Worm (Caenorhabditis elegans) whole organism, midembryonic: ENCODE results near the gene W08F4.10.

ENCODE experiments used
- T22C8.4 ChIP-seq: fragments of 200-800 bp; sonication (Bioruptor generic); IDR thresholded peaks from 2 replicates; pipeline ENCODE4 v1.3.6; 2022; ENCODE audit warnings: missing genetic modification characterization, missing compliant biosample characterization
- cog-1 ChIP-seq: sonication (generic microtip); optimal IDR thresholded peaks from 2 replicates; lab custom pipeline; 2016; ENCODE audit warnings: missing genetic modification characterization, missing compliant biosample characterization
- flt-1 ChIP-seq: fragments of 200-800 bp; sonication (Bioruptor generic); IDR thresholded peaks from 2 replicates; pipeline ENCODE4 v1.3.6; 2022; ENCODE audit warnings: missing genetic modification characterization, missing compliant biosample characterization
- klf-2 ChIP-seq: fragments of 200-800 bp; sonication (Bioruptor generic); conservative IDR thresholded peaks from 2 replicates; pipeline ENCODE4 v1.3.6; 2022; ENCODE audit warnings: missing genetic modification reagents, missing genetic modification characterization, missing compliant biosample characterization
- med-1 ChIP-seq: sonication (generic microtip); optimal IDR thresholded peaks from 2 replicates; lab custom pipeline; 2017; ENCODE audit warnings: missing genetic modification characterization, mild to moderate bottlenecking, missing compliant biosample characterization, antibody characterized with exemption, missing genetic modification reagents; ENCODE audit not compliant: insufficient read depth
- ref-1 ChIP-seq: fragments of 200-800 bp; sonication (Bioruptor generic); conservative IDR thresholded peaks from 2 replicates; pipeline ENCODE4 v1.3.6; 2022; ENCODE audit warnings: missing genetic modification reagents, missing genetic modification characterization, missing compliant biosample characterization
- tab-1 ChIP-seq: fragments of 200-800 bp; sonication (Bioruptor generic); IDR thresholded peaks from 2 replicates; pipeline ENCODE4 v1.3.6; 2022; ENCODE audit warnings: missing genetic modification characterization, missing compliant biosample characterization
- ztf-23 ChIP-seq: fragments of 200-800 bp; sonication (Bioruptor generic); IDR thresholded peaks from 2 replicates; pipeline ENCODE4 v1.3.6; 2022; ENCODE audit warnings: missing genetic modification reagents, missing genetic modification characterization, missing compliant biosample characterization
- ztf-29 ChIP-seq: fragments of 200-800 bp; sonication (Bioruptor generic); IDR thresholded peaks from 2 replicates; pipeline ENCODE4 v1.3.6; 2022; ENCODE audit warnings: missing genetic modification reagents, missing genetic modification characterization, missing compliant biosample characterization

ce11 chrII:601305-601704, 10.3 kb upstream of the W08F4.10 start:
- TF ChIP-seq flt-1 (GFP tag; lab: Robert Waterston, UW) = no peak
- TF ChIP-seq ztf-29 (GFP tag; lab: Robert Waterston, UW) = no peak
- TF ChIP-seq ztf-23 (GFP tag; lab: Robert Waterston, UW) = no peak
- TF ChIP-seq med-1 (GFP tag; lab: Kevin White, UChicago) = no peak
- no peak for TF ChIP-seq tab-1 (GFP tag; lab: Robert Waterston, UW)
- no peak for TF ChIP-seq klf-2
- TF ChIP-seq T22C8.4 = no peak
- no peak for TF ChIP-seq ref-1 (GFP tag; lab: Robert Waterston, UW)
- peak; percentile 43 for TF ChIP-seq cog-1 (tag; lab: Kevin White, UChicago)
